Fruit fly (Drosophila melanogaster) whole organism, embryonic: ENCODE results near the gene CG14331.

ENCODE experiments used
- ATbp ChIP-seq: fragments of 200-800 bp; sonication (Bioruptor generic); optimal IDR thresholded peaks from 2 replicates; lab custom pipeline; 2017; ENCODE audit warnings: missing biosample characterization, mild to moderate bottlenecking, missing genetic modification characterization, missing genetic modification reagents
- Abd-B ChIP-seq: fragments of 200-800 bp; sonication (Bioruptor generic); optimal IDR thresholded peaks from 2 replicates; lab custom pipeline; 2018; ENCODE audit warnings: missing biosample characterization, mild to moderate bottlenecking, missing genetic modification characterization, moderate library complexity
- Asciz ChIP-seq: fragments of 200-800 bp; sonication (Bioruptor generic); optimal IDR thresholded peaks from 2 replicates; lab custom pipeline; 2017; ENCODE audit warnings: missing biosample characterization, mild to moderate bottlenecking, missing genetic modification characterization, missing genetic modification reagents
- B-H2 ChIP-seq: fragments of 200-800 bp; sonication (Bioruptor generic); optimal IDR thresholded peaks from 2 replicates; lab custom pipeline; 2018; ENCODE audit warnings: missing biosample characterization, mild to moderate bottlenecking, missing genetic modification characterization
- CG10267 ChIP-seq: fragments of 200-800 bp; sonication (Bioruptor generic); optimal IDR thresholded peaks from 2 replicates; lab custom pipeline; 2018; ENCODE audit warnings: missing biosample characterization, mild to moderate bottlenecking, missing genetic modification characterization, moderate library complexity
- CG10543 ChIP-seq: fragments of 200-800 bp; sonication (Bioruptor generic); optimal IDR thresholded peaks from 3 replicates; lab custom pipeline; 2017; ENCODE audit warnings: missing biosample characterization, mild to moderate bottlenecking, missing genetic modification characterization, moderate library complexity
- CG12744 ChIP-seq: fragments of 200-800 bp; sonication (Bioruptor generic); optimal IDR thresholded peaks from 2 replicates; lab custom pipeline; 2016; ENCODE audit warnings: missing biosample characterization, missing genetic modification characterization
- CG15696 ChIP-seq: fragments of 200-800 bp; sonication (Bioruptor generic); optimal IDR thresholded peaks from 2 replicates; lab custom pipeline; 2019; ENCODE audit warnings: missing biosample characterization, mild to moderate bottlenecking, missing genetic modification characterization, moderate library complexity
- CG17361 ChIP-seq: fragments of 200-800 bp; sonication (Bioruptor generic); IDR thresholded peaks from 3 replicates; pipeline ENCODE4 v1.3.6; 2022; ENCODE audit warnings: missing biosample characterization, missing genetic modification characterization
- CG17385 ChIP-seq: fragments of 200-800 bp; sonication (Bioruptor generic); optimal IDR thresholded peaks from 3 replicates; lab custom pipeline; 2018; ENCODE audit warnings: missing biosample characterization, mild to moderate bottlenecking, missing genetic modification characterization
- CG17829 ChIP-seq: fragments of 200-800 bp; optimal IDR thresholded peaks from 2 replicates; lab custom pipeline; 2019; ENCODE audit warnings: missing biosample characterization, mild to moderate bottlenecking, missing genetic modification characterization, moderate library complexity
- CG17912 ChIP-seq: fragments of 200-800 bp; sonication (Bioruptor generic); optimal IDR thresholded peaks from 2 replicates; lab custom pipeline; 2018; ENCODE audit warnings: missing biosample characterization, mild to moderate bottlenecking, missing genetic modification characterization
- CG2678 ChIP-seq: fragments of 200-800 bp; sonication (Bioruptor generic); optimal IDR thresholded peaks from 3 replicates; lab custom pipeline; 2019; ENCODE audit warnings: missing biosample characterization, mild to moderate bottlenecking, missing genetic modification characterization, moderate library complexity
- CG32772 ChIP-seq: fragments of 200-800 bp; sonication (Bioruptor generic); IDR thresholded peaks from 2 replicates; pipeline ENCODE4 v1.3.6; 2022; ENCODE audit warnings: missing biosample characterization, missing genetic modification characterization
- CG4424 ChIP-seq: fragments of 200-800 bp; sonication (Bioruptor generic); optimal IDR thresholded peaks from 3 replicates; lab custom pipeline; 2016; ENCODE audit warnings: missing biosample characterization, missing genetic modification characterization
- CG5953 ChIP-seq: fragments of 200-800 bp; sonication (Bioruptor generic); IDR thresholded peaks from 2 replicates; pipeline ENCODE4 v1.3.6; 2022; ENCODE audit warnings: missing biosample characterization, missing genetic modification characterization
- CG7745 ChIP-seq: fragments of 200-800 bp; sonication (Bioruptor generic); optimal IDR thresholded peaks from 2 replicates; lab custom pipeline; 2018; ENCODE audit warnings: missing biosample characterization, mild to moderate bottlenecking, missing genetic modification characterization, moderate library complexity
- CG7963 ChIP-seq: fragments of 200-800 bp; sonication (Bioruptor generic); IDR thresholded peaks from 3 replicates; pipeline ENCODE4 v1.3.6; 2022; ENCODE audit warnings: missing biosample characterization, missing genetic modification characterization; ENCODE audit not compliant: partially characterized antibody
- CG9727 ChIP-seq: fragments of 200-800 bp; sonication (Bioruptor generic); optimal IDR thresholded peaks from 3 replicates; lab custom pipeline; 2017; ENCODE audit warnings: missing biosample characterization, mild to moderate bottlenecking, missing genetic modification characterization
- CG9817 ChIP-seq: fragments of 200-800 bp; sonication (Bioruptor generic); optimal IDR thresholded peaks from 2 replicates; lab custom pipeline; 2018; ENCODE audit warnings: missing biosample characterization, mild to moderate bottlenecking, missing genetic modification characterization, moderate library complexity
- CG9876 ChIP-seq: fragments of 200-800 bp; sonication (Bioruptor generic); optimal IDR thresholded peaks from 2 replicates; lab custom pipeline; 2016; ENCODE audit warnings: missing biosample characterization, missing genetic modification characterization
- D19A ChIP-seq: fragments of 200-800 bp; optimal IDR thresholded peaks from 3 replicates; lab custom pipeline; 2019; ENCODE audit warnings: missing biosample characterization, mild to moderate bottlenecking, missing genetic modification characterization, moderate library complexity
- E2f1 ChIP-seq: fragments of 200-800 bp; sonication (Bioruptor generic); IDR thresholded peaks from 2 replicates; pipeline ENCODE4 v1.3.6; 2022; ENCODE audit warnings: missing biosample characterization, missing genetic modification characterization
- Hey ChIP-seq: fragments of 200-800 bp; sonication (Bioruptor generic); optimal IDR thresholded peaks from 3 replicates; lab custom pipeline; 2018; ENCODE audit warnings: missing biosample characterization, mild to moderate bottlenecking, missing genetic modification characterization
- HmgD ChIP-seq: fragments of 200-800 bp; sonication (Bioruptor generic); optimal IDR thresholded peaks from 3 replicates; lab custom pipeline; 2016; ENCODE audit warnings: missing biosample characterization, missing genetic modification characterization
- Hmx ChIP-seq: fragments of 200-800 bp; sonication (Bioruptor generic); optimal IDR thresholded peaks from 2 replicates; lab custom pipeline; 2016; ENCODE audit warnings: missing biosample characterization, missing genetic modification characterization
- Lim3 ChIP-seq: fragments of 200-800 bp; sonication (Bioruptor generic); IDR thresholded peaks from 2 replicates; pipeline ENCODE4 v1.3.6; 2022; ENCODE audit warnings: missing biosample characterization, missing genetic modification characterization
- Mrtf ChIP-seq: fragments of 200-800 bp; sonication (Bioruptor generic); IDR thresholded peaks from 3 replicates; pipeline ENCODE4 v1.3.6; 2022; ENCODE audit warnings: missing biosample characterization, missing genetic modification characterization
- Oaz ChIP-seq: fragments of 200-800 bp; sonication (Bioruptor generic); IDR thresholded peaks from 2 replicates; pipeline ENCODE4 v1.3.6; 2022; ENCODE audit warnings: missing biosample characterization, missing genetic modification characterization
- Ravus ChIP-seq: fragments of 200-800 bp; sonication (Bioruptor generic); IDR thresholded peaks from 2 replicates; pipeline ENCODE4 v1.3.6; 2022; ENCODE audit warnings: missing biosample characterization, missing genetic modification characterization
- Xbp1 ChIP-seq: fragments of 200-800 bp; sonication (Bioruptor generic); optimal IDR thresholded peaks from 3 replicates; lab custom pipeline; 2016; ENCODE audit warnings: missing biosample characterization, mild to moderate bottlenecking, missing genetic modification characterization
- ash1 ChIP-seq: fragments of 200-800 bp; sonication (Bioruptor generic); optimal IDR thresholded peaks from 2 replicates; lab custom pipeline; 2018; ENCODE audit warnings: missing biosample characterization, mild to moderate bottlenecking, missing genetic modification characterization
- chif ChIP-seq, 2 experiments: fragments of 200-800 bp; sonication (Bioruptor generic); optimal IDR thresholded peaks; 3 replicates each; lab custom pipeline; 2016; ENCODE audit warnings: missing biosample characterization in 2 of 2, missing genetic modification characterization in 2 of 2
- dmrt11E ChIP-seq: fragments of 200-800 bp; sonication (Bioruptor generic); optimal IDR thresholded peaks from 3 replicates; lab custom pipeline; 2018; ENCODE audit warnings: missing biosample characterization, mild to moderate bottlenecking, missing genetic modification characterization, moderate library complexity
- dpn ChIP-seq, 2 experiments: fragments of 200-800 bp; sonication (Bioruptor generic); optimal IDR thresholded peaks; 3 replicates each; lab custom pipeline; 2016; ENCODE audit warnings: missing biosample characterization in 2 of 2, missing genetic modification characterization in 2 of 2
- en ChIP-seq: fragments of 200-800 bp; sonication (Bioruptor generic); optimal IDR thresholded peaks from 2 replicates; lab custom pipeline; 2016; ENCODE audit warnings: missing biosample characterization, missing genetic modification characterization
- exex ChIP-seq: fragments of 200-800 bp; sonication (Bioruptor generic); optimal IDR thresholded peaks from 4 replicates; lab custom pipeline; 2018; ENCODE audit warnings: missing biosample characterization, mild to moderate bottlenecking, missing genetic modification characterization, moderate library complexity
- fd64A ChIP-seq: fragments of 200-800 bp; sonication (Bioruptor generic); optimal IDR thresholded peaks from 3 replicates; lab custom pipeline; 2018; ENCODE audit warnings: missing biosample characterization, mild to moderate bottlenecking, missing genetic modification characterization
- ftz-f1 ChIP-seq: fragments of 200-800 bp; sonication (Bioruptor generic); optimal IDR thresholded peaks from 2 replicates; lab custom pipeline; 2016; ENCODE audit warnings: missing biosample characterization, missing genetic modification characterization
- insv ChIP-seq, 2 experiments: fragments of 200-800 bp; sonication (Bioruptor generic); optimal IDR thresholded peaks; 3 replicates each; lab custom pipeline; 2016 to 2018; ENCODE audit warnings: missing biosample characterization in 2 of 2, missing genetic modification characterization in 2 of 2
- knrl ChIP-seq: fragments of 200-800 bp; sonication (Bioruptor generic); IDR thresholded peaks from 3 replicates; pipeline ENCODE4 v1.3.6; 2022; ENCODE audit warnings: missing biosample characterization, missing genetic modification characterization; ENCODE audit not compliant: partially characterized antibody
- phol ChIP-seq: fragments of 200-800 bp; sonication (Bioruptor generic); optimal IDR thresholded peaks from 3 replicates; lab custom pipeline; 2018; ENCODE audit warnings: missing biosample characterization, mild to moderate bottlenecking, missing genetic modification characterization, moderate library complexity
- repo ChIP-seq: fragments of 200-800 bp; sonication (Bioruptor generic); optimal IDR thresholded peaks from 2 replicates; lab custom pipeline; 2016; ENCODE audit warnings: missing biosample characterization, missing genetic modification characterization
- scrt ChIP-seq: fragments of 200-800 bp; sonication (Bioruptor generic); optimal IDR thresholded peaks from 2 replicates; lab custom pipeline; 2018; ENCODE audit warnings: missing biosample characterization, mild to moderate bottlenecking, missing genetic modification characterization, moderate library complexity
- sisA ChIP-seq: fragments of 200-800 bp; sonication (Bioruptor generic); IDR thresholded peaks from 2 replicates; pipeline ENCODE4 v1.3.6; 2022; ENCODE audit warnings: missing biosample characterization, missing genetic modification characterization
- wor ChIP-seq: fragments of 200-800 bp; sonication (Bioruptor generic); IDR thresholded peaks from 2 replicates; pipeline ENCODE4 v1.3.6; 2022; ENCODE audit warnings: missing biosample characterization, missing genetic modification characterization
- zen2 ChIP-seq: fragments of 200-800 bp; sonication (Bioruptor generic); IDR thresholded peaks from 3 replicates; pipeline ENCODE4 v1.3.6; 2022; ENCODE audit warnings: missing biosample characterization, missing genetic modification characterization; ENCODE audit not compliant: partially characterized antibody

Gene CG14331

dm6 chr3R:17400675-17401118 is 39.8 kb downstream of the CG14331 start (continued):
- TF ChIP-seq dmrt11E (tag; lab: Kevin White, UChicago) (peak; percentile 5), Abd-B (GFP tag; lab: Kevin White, UChicago) (peak; percentile 55), scrt (peak; percentile 13), CG10267 (tag; lab: Kevin White, UChicago) (peak; percentile 55), Lim3 (GFP tag; lab: Robert Waterston, UW) (no peak), CG17829 (peak; percentile 33), sisA (GFP tag; lab: Robert Waterston, UW) (peak; percentile 46; the same call in 1 of the 2 replicates)

dm6 chr3R:17400102-17400501 is 40.4 kb downstream of the CG14331 start:
- TF ChIP-seq CG9876 (no peak), fd64A (peak; percentile 9), Asciz (GFP tag; lab: Kevin White, UChicago) (peak; percentile 30), ftz-f1 (GFP tag; lab: Kevin White, UChicago) (peak; percentile 5), D19A (no peak), exex (tag; lab: Kevin White, UChicago) (peak; percentile 60), CG15696 (tag; lab: Kevin White, UChicago) (no peak), CG9727 (GFP tag; lab: Kevin White, UChicago) (no peak), ash1 (no peak), CG7745 (tag; lab: Kevin White, UChicago) (peak; percentile 65), Hey (peak; percentile 17), CG32772 (GFP tag; lab: Robert Waterston, UW) (no peak), ATbp (GFP tag; lab: Kevin White, UChicago) (peak; percentile 11), dpn (GFP tag; optimal IDR thresholded peaks at IDR 0.05; lab: Kevin White, UChicago) (no peak), en (GFP tag; lab: Kevin White, UChicago) (no peak), E2f1 (GFP tag; lab: Robert Waterston, UW) (no peak)

- TF ChIP-seq knrl (no peak), CG5953 (GFP tag; lab: Robert Waterston, UW) (no peak), CG2678 (tag; lab: Kevin White, UChicago) (peak; percentile 54), chif (GFP tag; optimal IDR thresholded peaks at IDR 0.05; lab: Kevin White, UChicago) (peak in 1 of 2 experiments; percentile 16), B-H2 (GFP tag; lab: Kevin White, UChicago) (no peak), repo (GFP tag; lab: Kevin White, UChicago) (no peak), Hmx (no peak), Xbp1 (peak; percentile 10), wor (GFP tag; lab: Robert Waterston, UW) (no peak), CG4424 (GFP tag; lab: Kevin White, UChicago) (peak; percentile 11), CG10267 (tag; lab: Kevin White, UChicago) (peak; percentile 20), CG7963 (GFP tag; lab: Robert Waterston, UW) (no peak), Oaz (GFP tag; lab: Robert Waterston, UW) (no peak), CG17361 (GFP tag; lab: Robert Waterston, UW) (peak; percentile 72; the same call in 2 of the 3 replicates), phol (peak; percentile 17), Ravus (GFP tag; lab: Robert Waterston, UW) (no peak), HmgD (GFP tag; lab: Kevin White, UChicago) (no peak), CG12744 (no peak), CG10543 (peak; percentile 17), insv (GFP tag; optimal IDR thresholded peaks at IDR 0.05; lab: Kevin White, UChicago) (no peak), zen2 (GFP tag; lab: Robert Waterston, UW) (no peak), Mrtf (GFP tag; lab: Robert Waterston, UW) (no peak), CG17912 (GFP tag; lab: Kevin White, UChicago) (no peak), CG9817 (tag; lab: Kevin White, UChicago) (no peak), CG17385 (GFP tag; lab: Kevin White, UChicago) (peak; percentile 14)
Observed at dm6 chr3R:17394318-17395188, 46.0 kb downstream of the CG14331 start, which contains the start of gene CREG. Gene CREG (minus strand): TSS chr3R:17394640.
